Worm (Caenorhabditis elegans) whole organism, L1 larva: ENCODE measurements around the gene lbp-4.

ENCODE experiments used
- C16A3.4 ChIP-seq: fragments of 150-350 bp; optimal IDR thresholded peaks from 2 replicates; lab custom pipeline; 2014; ENCODE audit warnings: missing biosample characterization, missing genetic modification characterization
- F16B12.6 ChIP-seq: fragments of 150-350 bp; optimal IDR thresholded peaks from 2 replicates; lab custom pipeline; 2014; ENCODE audit warnings: missing biosample characterization, missing genetic modification characterization
- Y116A8C.19 ChIP-seq: sonication (generic microtip); optimal IDR thresholded peaks from 2 replicates; lab custom pipeline; 2016; ENCODE audit warnings: missing compliant biosample characterization, missing genetic modification characterization, borderline replicate concordance
- alr-1 ChIP-seq: fragments of 200-800 bp; sonication (Bioruptor generic); optimal IDR thresholded peaks from 2 replicates; lab custom pipeline; 2018; ENCODE audit warnings: borderline replicate concordance, mild to moderate bottlenecking, missing genetic modification characterization, missing compliant biosample characterization
- ama-1 ChIP-seq: fragments of 150-350 bp; optimal IDR thresholded peaks from 2 replicates; lab custom pipeline; 2014
- blmp-1 ChIP-seq: fragments of 150-350 bp; optimal IDR thresholded peaks from 2 replicates; lab custom pipeline; 2014; ENCODE audit warnings: missing biosample characterization, missing genetic modification characterization
- ceh-63 ChIP-seq: fragments of 200-800 bp; sonication (Bioruptor generic); optimal IDR thresholded peaks from 2 replicates; lab custom pipeline; 2018; ENCODE audit warnings: mild to moderate bottlenecking, missing genetic modification characterization, missing compliant biosample characterization
- ceh-8 ChIP-seq: fragments of 200-800 bp; sonication (Bioruptor generic); optimal IDR thresholded peaks from 2 replicates; lab custom pipeline; 2018; ENCODE audit warnings: mild to moderate bottlenecking, missing genetic modification characterization, moderate library complexity, missing compliant biosample characterization
- ceh-90 ChIP-seq: sonication (generic microtip); optimal IDR thresholded peaks from 2 replicates; lab custom pipeline; 2016; ENCODE audit warnings: missing genetic modification characterization, missing compliant biosample characterization
- egl-13 ChIP-seq: sonication (generic microtip); optimal IDR thresholded peaks from 2 replicates; lab custom pipeline; 2016; ENCODE audit warnings: missing genotype, missing genetic modification reagents, missing genetic modification characterization, missing compliant biosample characterization
- egl-27 ChIP-seq, 2 experiments: fragments of 150-350 bp in 1 of 2; sonication (generic microtip); optimal IDR thresholded peaks; 3 replicates each; lab custom pipeline; 2017 to 2018; ENCODE audit warnings: missing biosample characterization in 2 of 2, missing genetic modification characterization in 2 of 2, missing genetic modification reagents in 2 of 2
- elt-2 ChIP-seq: sonication (generic microtip); optimal IDR thresholded peaks from 2 replicates; lab custom pipeline; 2016; ENCODE audit warnings: missing genetic modification characterization, mild to moderate bottlenecking, inconsistent platforms, missing compliant biosample characterization, missing genetic modification reagents
- elt-3 ChIP-seq, 6 experiments: fragments of 150-350 bp in 1 of 6; sonication (generic microtip); optimal IDR thresholded peaks; 2 replicates each; lab custom pipeline; 2017 to 2018; ENCODE audit warnings: missing biosample characterization in 6 of 6, missing genetic modification characterization in 6 of 6, inconsistent platforms in 1 of 6
- fkh-4 ChIP-seq: sonication (generic microtip); optimal IDR thresholded peaks from 2 replicates; lab custom pipeline; 2016; ENCODE audit warnings: missing compliant biosample characterization, missing genetic modification characterization, borderline replicate concordance
- fos-1 ChIP-seq: fragments of 150-350 bp; optimal IDR thresholded peaks from 2 replicates; lab custom pipeline; 2014; ENCODE audit warnings: missing biosample characterization, missing genetic modification characterization
- grh-1 ChIP-seq: fragments of 200-800 bp; sonication (Bioruptor generic); IDR thresholded peaks from 2 replicates; pipeline ENCODE4 v1.3.6; 2022; ENCODE audit warnings: missing genetic modification reagents, missing genetic modification characterization, missing compliant biosample characterization
- hlh-17 ChIP-seq: fragments of 200-800 bp; sonication (Bioruptor generic); optimal IDR thresholded peaks from 2 replicates; lab custom pipeline; 2018; ENCODE audit warnings: missing genetic modification characterization, mild to moderate bottlenecking, missing compliant biosample characterization, moderate library complexity, borderline replicate concordance
- hlh-4 ChIP-seq: sonication (generic microtip); optimal IDR thresholded peaks from 2 replicates; lab custom pipeline; 2016; ENCODE audit warnings: mild to moderate bottlenecking, missing genetic modification characterization, missing compliant biosample characterization
- irx-1 ChIP-seq: sonication (generic microtip); optimal IDR thresholded peaks from 2 replicates; lab custom pipeline; 2016; ENCODE audit warnings: missing genetic modification characterization, missing compliant biosample characterization
- isw-1 ChIP-seq: fragments of 200-800 bp; sonication (Bioruptor generic); IDR thresholded peaks from 2 replicates; pipeline ENCODE4 v1.3.6; 2022; ENCODE audit warnings: missing genetic modification characterization, missing compliant biosample characterization
- jun-1 ChIP-seq: fragments of 150-350 bp; optimal IDR thresholded peaks from 2 replicates; lab custom pipeline; 2014; ENCODE audit warnings: missing biosample characterization, missing genetic modification reagents, missing genetic modification characterization
- lin-14 ChIP-seq: fragments of 200-800 bp; sonication (Bioruptor generic); optimal IDR thresholded peaks from 2 replicates; lab custom pipeline; 2018; ENCODE audit warnings: mild to moderate bottlenecking, missing genetic modification characterization, moderate library complexity, missing compliant biosample characterization
- lin-35 ChIP-seq, 2 experiments: fragments of 150-350 bp; optimal IDR thresholded peaks; 2 replicates each; lab custom pipeline; 2014; ENCODE audit warnings: missing biosample characterization in 2 of 2, missing genetic modification characterization in 2 of 2, missing genetic modification reagents in 2 of 2
- lin-39 ChIP-seq: fragments of 150-350 bp; optimal IDR thresholded peaks from 2 replicates; lab custom pipeline; 2014; ENCODE audit warnings: missing biosample characterization, missing genetic modification reagents, missing genetic modification characterization
- mab-9 ChIP-seq: fragments of 200-800 bp; sonication (Bioruptor generic); IDR thresholded peaks from 2 replicates; pipeline ENCODE4 v1.3.6; 2022; ENCODE audit warnings: missing genetic modification reagents, missing genetic modification characterization, missing compliant biosample characterization
- mep-1 ChIP-seq: fragments of 150-350 bp; optimal IDR thresholded peaks from 2 replicates; lab custom pipeline; 2014; ENCODE audit warnings: missing biosample characterization, missing genetic modification characterization
- nhr-11 ChIP-seq: fragments of 150-350 bp; optimal IDR thresholded peaks from 2 replicates; lab custom pipeline; 2014; ENCODE audit warnings: missing biosample characterization, missing genetic modification characterization
- nhr-19 ChIP-seq: fragments of 200-800 bp; sonication (Bioruptor generic); conservative IDR thresholded peaks from 2 replicates; pipeline ENCODE4 v1.3.6; 2022; ENCODE audit warnings: missing genetic modification characterization, missing compliant biosample characterization
- nhr-20 ChIP-seq: sonication (generic microtip); optimal IDR thresholded peaks from 2 replicates; lab custom pipeline; 2016; ENCODE audit warnings: mild to moderate bottlenecking, missing genetic modification characterization, missing compliant biosample characterization
- nhr-28 ChIP-seq: fragments of 150-350 bp; optimal IDR thresholded peaks from 2 replicates; lab custom pipeline; 2014; ENCODE audit warnings: missing biosample characterization, missing genetic modification characterization
- nhr-76 ChIP-seq: sonication (generic microtip); optimal IDR thresholded peaks from 2 replicates; lab custom pipeline; 2017; ENCODE audit warnings: missing biosample characterization, missing genetic modification characterization
- nhr-77 ChIP-seq: fragments of 150-350 bp; optimal IDR thresholded peaks from 2 replicates; lab custom pipeline; 2014; ENCODE audit warnings: missing biosample characterization, missing genetic modification characterization
- nhr-84 ChIP-seq: sonication (generic microtip); optimal IDR thresholded peaks from 2 replicates; lab custom pipeline; 2017; ENCODE audit warnings: missing biosample characterization, missing genetic modification characterization
- nhr-85 ChIP-seq: sonication (generic microtip); peaks from one replicate; lab custom pipeline; 2016; ENCODE audit warnings: missing genetic modification characterization, inconsistent platforms, missing compliant biosample characterization
- nhr-90 ChIP-seq: sonication (generic microtip); optimal IDR thresholded peaks from 2 replicates; lab custom pipeline; 2016; ENCODE audit warnings: mild to moderate bottlenecking, missing genetic modification characterization, missing compliant biosample characterization; ENCODE audit not compliant: poor library complexity
- pqm-1 ChIP-seq: sonication (generic microtip); optimal IDR thresholded peaks from 3 replicates; lab custom pipeline; 2017; ENCODE audit warnings: missing biosample characterization, missing genetic modification characterization
- rnt-1 ChIP-seq: sonication (generic microtip); optimal IDR thresholded peaks from 2 replicates; lab custom pipeline; 2016; ENCODE audit warnings: mild to moderate bottlenecking, missing genetic modification characterization, moderate library complexity, missing compliant biosample characterization
- snpc-4 ChIP-seq: fragments of 150-350 bp; optimal IDR thresholded peaks from 2 replicates; lab custom pipeline; 2014; ENCODE audit warnings: missing biosample characterization, missing genetic modification characterization
- snu-23 ChIP-seq: sonication (generic microtip); optimal IDR thresholded peaks from 2 replicates; lab custom pipeline; 2016; ENCODE audit warnings: missing genetic modification characterization, missing compliant biosample characterization
- sox-4 ChIP-seq: sonication (generic microtip); optimal IDR thresholded peaks from 2 replicates; lab custom pipeline; 2016; ENCODE audit warnings: missing genetic modification characterization, missing compliant biosample characterization
- sup-37 ChIP-seq: fragments of 200-800 bp; sonication (Bioruptor generic); optimal IDR thresholded peaks from 2 replicates; lab custom pipeline; 2018; ENCODE audit warnings: mild to moderate bottlenecking, missing genetic modification characterization, missing compliant biosample characterization
- swsn-7 ChIP-seq: sonication (generic microtip); optimal IDR thresholded peaks from 2 replicates; lab custom pipeline; 2016; ENCODE audit warnings: missing genetic modification characterization, missing compliant biosample characterization
- tbx-2 ChIP-seq: sonication (generic microtip); optimal IDR thresholded peaks from 2 replicates; lab custom pipeline; 2016; ENCODE audit warnings: missing genetic modification characterization, missing compliant biosample characterization
- tlp-1 ChIP-seq: fragments of 150-350 bp; optimal IDR thresholded peaks from 2 replicates; lab custom pipeline; 2014; ENCODE audit warnings: missing biosample characterization, missing genetic modification characterization
- unc-130 ChIP-seq: fragments of 150-350 bp; optimal IDR thresholded peaks from 2 replicates; lab custom pipeline; 2017; ENCODE audit warnings: missing biosample characterization, missing genetic modification characterization, inconsistent platforms
- unc-30 ChIP-seq: sonication (generic microtip); optimal IDR thresholded peaks from 2 replicates; lab custom pipeline; 2017; ENCODE audit warnings: missing biosample characterization, missing genetic modification characterization
- unc-86 ChIP-seq: sonication (generic microtip); optimal IDR thresholded peaks from 2 replicates; lab custom pipeline; 2016; ENCODE audit warnings: missing genetic modification characterization, missing compliant biosample characterization
- unc-98 ChIP-seq: fragments of 200-800 bp; sonication (Bioruptor generic); IDR thresholded peaks from 2 replicates; pipeline ENCODE4 v1.3.6; 2022; ENCODE audit warnings: missing genetic modification characterization, missing compliant biosample characterization
- vab-15 ChIP-seq: sonication (generic microtip); optimal IDR thresholded peaks from 2 replicates; lab custom pipeline; 2017; ENCODE audit warnings: missing genotype, mild to moderate bottlenecking, missing genetic modification characterization, missing compliant biosample characterization
- xbp-1 ChIP-seq: sonication (generic microtip); optimal IDR thresholded peaks from 2 replicates; lab custom pipeline; 2016; ENCODE audit warnings: missing genetic modification characterization, missing compliant biosample characterization
- zip-4 ChIP-seq: fragments of 200-800 bp; sonication (Bioruptor generic); optimal IDR thresholded peaks from 2 replicates; lab custom pipeline; 2018; ENCODE audit warnings: mild to moderate bottlenecking, missing genetic modification characterization, moderate library complexity, missing compliant biosample characterization
- ztf-11 ChIP-seq, 2 experiments: sonication (generic microtip); optimal IDR thresholded peaks; 2 replicates each; lab custom pipeline; 2016 to 2017; ENCODE audit warnings: missing genetic modification characterization in 2 of 2, missing biosample characterization in 1 of 2, missing compliant biosample characterization in 1 of 2
- ztf-4 ChIP-seq: fragments of 150-350 bp; optimal IDR thresholded peaks from 2 replicates; lab custom pipeline; 2014; ENCODE audit warnings: missing biosample characterization, missing genetic modification characterization

lbp-4 gene

ce11 chrV:7854603-7855002, 34.2 kb downstream of the lbp-4 start, which contains the start of the genes C37C3.9 and C37C3.18 (continued):
- TF ChIP-seq nhr-19 (GFP tag; lab: Robert Waterston, UW) (peak; percentile 75), ztf-11 (tag; optimal IDR thresholded peaks at IDR 0.05; lab: Kevin White, UChicago) (no peak), hlh-4 (tag; lab: Kevin White, UChicago) (no peak), lin-14 (GFP tag; lab: Kevin White, UChicago) (peak; percentile 92), nhr-76 (no peak), swsn-7 (tag; lab: Kevin White, UChicago) (peak; percentile 81), ztf-4 (tag; lab: Kevin White, UChicago) (peak; percentile 39), snu-23 (GFP tag; lab: Kevin White, UChicago) (peak; percentile 89), elt-2 (peak; percentile 58), ceh-8 (GFP tag; lab: Kevin White, UChicago) (peak; percentile 27), ceh-90 (tag; lab: Kevin White, UChicago) (no peak), pqm-1 (tag; lab: Kevin White, UChicago) (no peak), grh-1 (no peak), isw-1 (GFP tag; lab: Robert Waterston, UW) (peak; percentile 77), fkh-4 (tag; lab: Kevin White, UChicago) (no peak), unc-130 (tag; lab: Kevin White, UChicago) (peak; percentile 51), irx-1 (tag; lab: Kevin White, UChicago) (peak; percentile 14), tlp-1 (tag; lab: Kevin White, UChicago) (no peak), F16B12.6 (tag; lab: Kevin White, UChicago) (peak; percentile 32), unc-30 (tag; lab: Kevin White, UChicago) (no peak), nhr-11 (tag; lab: Kevin White, UChicago) (peak; percentile 51), hlh-17 (no peak), sox-4 (tag; lab: Kevin White, UChicago) (peak; percentile 3), rnt-1 (peak; percentile 81), blmp-1 (tag; lab: Kevin White, UChicago) (peak; percentile 77), alr-1 (tag; lab: Kevin White, UChicago) (no peak), nhr-84 (no peak), tbx-2 (tag; lab: Kevin White, UChicago) (peak; percentile 78), fos-1 (tag; lab: Kevin White, UChicago) (peak; percentile 80), vab-15 (no peak), mab-9 (GFP tag; lab: Robert Waterston, UW) (peak; percentile 27; the same call in 1 of the 2 replicates), egl-27 (tag; optimal IDR thresholded peaks at IDR 0.05; lab: Kevin White, UChicago) (peak; percentile 5 to 15), C16A3.4 (tag; lab: Kevin White, UChicago) (peak; percentile 82), zip-4 (GFP tag; lab: Kevin White, UChicago) (peak; percentile 37), nhr-28 (tag; lab: Kevin White, UChicago) (no peak), nhr-20 (peak; percentile 80), nhr-90 (tag; lab: Kevin White, UChicago) (peak; percentile 48), jun-1 (tag; lab: Kevin White, UChicago) (peak; percentile 83), ama-1 (lab: Kevin White, UChicago) (no peak), unc-98 (GFP tag; lab: Robert Waterston, UW) (no peak), elt-3 (tag; optimal IDR thresholded peaks at IDR 0.05; lab: Kevin White, UChicago) (peak in 1 of 6 experiments; percentile 47), lin-35 (GFP tag; optimal IDR thresholded peaks at IDR 0.05; lab: Kevin White, UChicago) (peak; percentile 74 to 82), unc-86 (tag; lab: Kevin White, UChicago) (peak; percentile 77), xbp-1 (tag; lab: Kevin White, UChicago) (peak; percentile 85), egl-13 (peak; percentile 5), Y116A8C.19 (tag; lab: Kevin White, UChicago) (no peak), nhr-77 (tag; lab: Kevin White, UChicago) (peak; percentile 85), snpc-4 (tag; lab: Kevin White, UChicago) (peak; percentile 60), mep-1 (peak; percentile 78), nhr-85 (tag; lab: Kevin White, UChicago) (peak; percentile 89), ceh-63 (no peak), lin-39 (tag; lab: Kevin White, UChicago) (no peak), sup-37 (peak; percentile 22)
